Worm (Caenorhabditis elegans): ENCODE data around the gene ing-3.

ing-3 gene

ce11 chrII:13907615-13908014 is 31.8 kb downstream of the ing-3 start:
- TF ChIP-seq W03F9.2 (tag; optimal IDR thresholded peaks at IDR 0.05) = no peak
- no peak for TF ChIP-seq him-1 (tag; optimal IDR thresholded peaks at IDR 0.05)
- TF ChIP-seq dao-5 (tag; optimal IDR thresholded peaks at IDR 0.05) = no peak

ce11 chrII:13908592-13908991 is 32.8 kb downstream of the ing-3 start, which contains the start of gene citk-1:
Gene citk-1, plus strand, starts transcription at chrII:13908914.
- no peak for TF ChIP-seq dao-5 (tag; optimal IDR thresholded peaks at IDR 0.05)
- TF ChIP-seq him-1 (tag; optimal IDR thresholded peaks at IDR 0.05) = peak; percentile 43

- TF ChIP-seq W03F9.2 (tag; optimal IDR thresholded peaks at IDR 0.05) (no peak), him-1 (tag; optimal IDR thresholded peaks at IDR 0.05) (no peak), dao-5 (tag; optimal IDR thresholded peaks at IDR 0.05) (no peak)
Observed at ce11 chrII:13916040-13916439, 40.2 kb downstream of the ing-3 start, which contains the start of gene mltn-3. Gene mltn-3, plus strand, starts transcription at chrII:13916340.

DNA sequence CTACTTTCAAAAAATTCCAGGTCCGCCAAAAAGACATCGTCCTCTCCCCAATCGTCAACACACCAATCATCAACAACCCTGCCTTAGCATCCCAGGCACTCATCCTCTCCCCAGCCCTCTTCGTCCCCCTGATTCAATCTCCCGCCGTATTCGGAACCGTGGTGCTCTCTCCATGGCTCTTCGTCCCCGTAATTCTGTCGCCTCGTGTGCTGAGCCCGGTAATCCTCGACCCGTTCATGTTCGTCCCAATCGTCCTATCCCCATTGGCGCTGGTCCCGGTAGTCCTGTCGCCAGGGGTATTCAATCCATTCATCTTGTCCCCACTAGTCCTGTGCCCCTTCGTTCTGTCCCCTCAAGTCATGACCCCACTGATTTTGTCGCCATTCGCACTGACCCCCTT is 43.3 kb downstream of the ing-3 start:
- TF ChIP-seq W03F9.2 (tag; optimal IDR thresholded peaks at IDR 0.05) = no peak
- TF ChIP-seq dao-5 (tag; optimal IDR thresholded peaks at IDR 0.05) = no peak
- TF ChIP-seq him-1 (tag; optimal IDR thresholded peaks at IDR 0.05) = no peak

ce11 chrII:13924909-13925308 is 49.1 kb downstream of the ing-3 start, which contains the start of gene mltn-5:
Gene mltn-5, plus strand, starts transcription at chrII:13925209.
- TF ChIP-seq dao-5 (tag; optimal IDR thresholded peaks at IDR 0.05) (no peak), him-1 (tag; optimal IDR thresholded peaks at IDR 0.05) (no peak)

DNA sequence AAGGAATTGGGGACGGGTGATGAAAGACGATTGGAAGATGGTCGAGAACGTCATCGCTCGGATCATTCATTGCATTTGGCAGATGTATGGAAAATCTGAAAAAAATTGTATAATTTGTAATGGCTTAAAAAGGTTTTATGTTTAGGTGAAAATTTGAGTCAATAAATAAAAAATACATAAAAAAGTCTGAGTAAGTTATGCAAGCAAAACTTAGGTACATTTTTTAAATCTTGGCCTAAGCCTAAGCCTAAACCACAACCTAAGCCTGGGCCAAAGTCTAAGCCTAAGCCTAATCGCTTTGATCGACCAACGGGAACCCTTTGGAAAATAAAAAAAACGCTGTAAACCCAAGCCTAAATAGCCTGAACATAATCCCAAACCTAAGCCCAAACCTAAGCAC is 56.1 kb downstream of the ing-3 start, which contains the start of gene hot-3:
Gene hot-3 (minus strand): TSS at position 101 of the 400 bp plus-strand sequence.
- TF ChIP-seq dao-5 (tag; optimal IDR thresholded peaks at IDR 0.05) (no peak), W03F9.2 (tag; optimal IDR thresholded peaks at IDR 0.05) (no peak)

Measured in whole organism, L4/young adult.